Worm (Caenorhabditis elegans): ENCODE results near the gene egl-36.

DNA sequence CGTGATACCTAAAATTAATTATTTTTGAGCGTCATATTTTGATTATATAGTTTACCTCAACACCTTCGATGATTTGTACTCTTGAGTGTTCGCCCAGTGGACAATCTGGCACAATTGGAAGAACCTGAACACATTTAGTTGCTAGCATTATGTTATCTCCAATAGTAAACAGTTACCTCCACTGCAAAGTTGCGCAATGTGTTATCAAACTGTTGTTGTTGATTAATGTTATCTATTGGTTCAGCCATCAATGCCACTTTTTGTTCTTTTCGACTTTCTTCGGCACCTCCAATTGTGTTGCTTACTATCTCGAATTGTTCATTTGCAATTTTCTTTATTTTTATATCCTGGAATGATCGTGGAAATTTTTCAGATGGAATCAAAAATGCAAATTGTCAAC is 20.4 kb downstream of the egl-36 start:
- TF ChIP-seq Y53G8AR.9 (GFP tag; conservative IDR thresholded peaks at IDR 0.05) (no peak), ceh-79 (tag; optimal IDR thresholded peaks at IDR 0.05) (no peak), lin-54 (GFP tag; optimal IDR thresholded peaks at IDR 0.05) (no peak), snpc-4 (GFP tag; optimal IDR thresholded peaks at IDR 0.05) (no peak), snpc-4 (tag; optimal IDR thresholded peaks at IDR 0.05) (no peak), nfya-1 (tag; optimal IDR thresholded peaks at IDR 0.05; ENCODE audit: borderline replicate concordance, insufficient read depth) (no peak)
